Worm (Caenorhabditis elegans) whole organism, L4 larva: Measurements from ENCODE around the gene nrfl-1.

ENCODE experiments used
- T20F7.1 ChIP-seq: fragments of 200-800 bp; sonication (Bioruptor generic); optimal IDR thresholded peaks from 2 replicates; lab custom pipeline; 2018; ENCODE audit warnings: mild to moderate bottlenecking, missing genetic modification characterization, missing compliant biosample characterization
- Y75B8A.6 ChIP-seq: fragments of 200-800 bp; sonication (Bioruptor generic); IDR thresholded peaks from 2 replicates; pipeline ENCODE4 v1.3.6; 2022; ENCODE audit warnings: missing genetic modification reagents, missing genetic modification characterization, missing compliant biosample characterization
- ZK546.5 ChIP-seq, 2 experiments: sonication (generic microtip); optimal IDR thresholded peaks; 2 replicates each; lab custom pipeline; 2017; ENCODE audit warnings: missing biosample characterization in 2 of 2, missing genetic modification characterization in 2 of 2
- aha-1 ChIP-seq: fragments of 150-350 bp; peaks from one replicate; lab custom pipeline; 2014; ENCODE audit warnings: missing biosample characterization, missing genetic modification characterization
- arid-1 ChIP-seq: fragments of 200-800 bp; sonication (Bioruptor generic); conservative IDR thresholded peaks from 2 replicates; pipeline ENCODE4 v1.3.6; 2022; ENCODE audit warnings: missing genetic modification reagents, missing genetic modification characterization, missing compliant biosample characterization
- attf-4 ChIP-seq: sonication (generic microtip); optimal IDR thresholded peaks from 3 replicates; lab custom pipeline; 2017; ENCODE audit warnings: missing biosample characterization, missing genetic modification characterization
- ces-1 ChIP-seq: fragments of 150-350 bp; sonication (generic microtip); optimal IDR thresholded peaks from 4 replicates; lab custom pipeline; 2014; ENCODE audit warnings: missing biosample characterization, missing genetic modification reagents, missing genetic modification characterization
- cey-2 ChIP-seq: sonication (generic microtip); optimal IDR thresholded peaks from 3 replicates; lab custom pipeline; 2017; ENCODE audit warnings: missing genetic modification characterization, mild to moderate bottlenecking, missing compliant biosample characterization, antibody characterized with exemption, borderline replicate concordance; ENCODE audit not compliant: insufficient read depth
- ctbp-1 ChIP-seq: fragments of 200-800 bp; sonication (Bioruptor generic); IDR thresholded peaks from 2 replicates; pipeline ENCODE4 v1.3.6; 2022; ENCODE audit warnings: missing genetic modification reagents, missing genetic modification characterization, missing compliant biosample characterization
- daf-16 ChIP-seq, 3 experiments: sonication (generic microtip); optimal IDR thresholded peaks; 2 replicates each; lab custom pipeline; 2016 to 2017; ENCODE audit warnings: missing genetic modification characterization in 3 of 3, missing genetic modification reagents in 3 of 3, mild to moderate bottlenecking in 2 of 3, missing compliant biosample characterization in 2 of 3, missing biosample characterization in 1 of 3, moderate library complexity in 1 of 3
- daf-19 ChIP-seq: fragments of 200-800 bp; sonication (Bioruptor generic); conservative IDR thresholded peaks from 2 replicates; pipeline ENCODE4 v1.3.6; 2022; ENCODE audit warnings: missing genetic modification characterization, missing compliant biosample characterization
- dmd-8 ChIP-seq: fragments of 200-800 bp; sonication (Bioruptor generic); IDR thresholded peaks from 2 replicates; pipeline ENCODE4 v1.3.6; 2022; ENCODE audit warnings: missing genetic modification characterization, missing compliant biosample characterization
- dpl-1 ChIP-seq: fragments of 150-350 bp; optimal IDR thresholded peaks from 2 replicates; lab custom pipeline; 2014; ENCODE audit warnings: missing biosample characterization, missing genetic modification reagents, missing genetic modification characterization
- duxl-1 ChIP-seq: sonication (generic microtip); optimal IDR thresholded peaks from 2 replicates; lab custom pipeline; 2016; ENCODE audit warnings: mild to moderate bottlenecking, missing genetic modification characterization, moderate library complexity, missing compliant biosample characterization; ENCODE audit not compliant: poor library complexity
- dve-1 ChIP-seq: sonication (generic microtip); optimal IDR thresholded peaks from 2 replicates; lab custom pipeline; 2017; ENCODE audit warnings: antibody characterized with exemption, mild to moderate bottlenecking, missing genetic modification characterization, missing compliant biosample characterization; ENCODE audit not compliant: insufficient read depth
- egl-27 ChIP-seq: sonication (generic microtip); optimal IDR thresholded peaks from 3 replicates; lab custom pipeline; 2017; ENCODE audit warnings: missing biosample characterization, missing genetic modification reagents, missing genetic modification characterization
- fkh-10 ChIP-seq: fragments of 150-350 bp; optimal IDR thresholded peaks from 2 replicates; lab custom pipeline; 2014; ENCODE audit warnings: missing biosample characterization, missing genetic modification reagents, missing genetic modification characterization
- fos-1 ChIP-seq: fragments of 150-350 bp; optimal IDR thresholded peaks from 2 replicates; lab custom pipeline; 2014; ENCODE audit warnings: missing biosample characterization, missing genetic modification characterization
- hlh-30 ChIP-seq: sonication (generic microtip); optimal IDR thresholded peaks from 2 replicates; lab custom pipeline; 2017; ENCODE audit warnings: antibody characterized with exemption, mild to moderate bottlenecking, missing genetic modification characterization, missing compliant biosample characterization; ENCODE audit not compliant: insufficient read depth
- lin-29 ChIP-seq: fragments of 200-800 bp; sonication (Bioruptor generic); IDR thresholded peaks from 2 replicates; pipeline ENCODE4 v1.3.6; 2022; ENCODE audit warnings: missing genetic modification reagents, missing genetic modification characterization, missing compliant biosample characterization
- lin-39 ChIP-seq: fragments of 150-350 bp; optimal IDR thresholded peaks from 2 replicates; lab custom pipeline; 2014; ENCODE audit warnings: missing biosample characterization, missing genetic modification reagents, missing genetic modification characterization
- lsy-2 ChIP-seq, 2 experiments: fragments of 150-350 bp in 1 of 2; sonication (generic microtip) in 1 of 2; optimal IDR thresholded peaks; 2 replicates each; lab custom pipeline; 2014 to 2017; ENCODE audit warnings: missing biosample characterization in 2 of 2, missing genetic modification characterization in 2 of 2
- mep-1 ChIP-seq: fragments of 150-350 bp; sonication (generic microtip); optimal IDR thresholded peaks from 3 replicates; lab custom pipeline; 2014; ENCODE audit warnings: missing biosample characterization, missing genetic modification characterization
- nhr-102 ChIP-seq: sonication (generic microtip); optimal IDR thresholded peaks from 2 replicates; lab custom pipeline; 2016; ENCODE audit warnings: mild to moderate bottlenecking, missing genetic modification characterization, moderate library complexity, missing compliant biosample characterization
- nhr-28 ChIP-seq: fragments of 150-350 bp; optimal IDR thresholded peaks from 2 replicates; lab custom pipeline; 2014; ENCODE audit warnings: missing biosample characterization, missing genetic modification characterization
- nhr-41 ChIP-seq: fragments of 200-800 bp; sonication (Bioruptor generic); IDR thresholded peaks from 2 replicates; pipeline ENCODE4 v1.3.6; 2022; ENCODE audit warnings: missing genetic modification reagents, missing genetic modification characterization, missing compliant biosample characterization
- nhr-48 ChIP-seq: sonication (generic microtip); optimal IDR thresholded peaks from 2 replicates; lab custom pipeline; 2016; ENCODE audit warnings: mild to moderate bottlenecking, missing genetic modification characterization, missing compliant biosample characterization
- nhr-77 ChIP-seq: fragments of 150-350 bp; optimal IDR thresholded peaks from 2 replicates; lab custom pipeline; 2014; ENCODE audit warnings: missing biosample characterization, missing genetic modification characterization
- pha-4 ChIP-seq, 2 experiments: fragments of 150-350 bp in 1 of 2; fragments of 200-800 bp in 1 of 2; sonication (Bioruptor generic) in 1 of 2; IDR thresholded peaks in 1 of 2; optimal IDR thresholded peaks in 1 of 2; 2 replicates each; pipeline versions ENCODE4 v1.3.6 to Lab custom; 2014 to 2022; ENCODE audit warnings: missing genetic modification characterization in 2 of 2, missing genetic modification reagents in 2 of 2, missing biosample characterization in 1 of 2, missing compliant biosample characterization in 1 of 2
- php-3 ChIP-seq: fragments of 200-800 bp; sonication (Bioruptor generic); IDR thresholded peaks from 2 replicates; pipeline ENCODE4 v1.3.6; 2022; ENCODE audit warnings: missing genetic modification reagents, missing genetic modification characterization, missing compliant biosample characterization
- pqm-1 ChIP-seq: sonication (generic microtip); optimal IDR thresholded peaks from 2 replicates; lab custom pipeline; 2017; ENCODE audit warnings: missing biosample characterization, missing genetic modification characterization
- skn-1 ChIP-seq: fragments of 150-350 bp; optimal IDR thresholded peaks from 2 replicates; lab custom pipeline; 2014; ENCODE audit warnings: missing biosample characterization, missing genetic modification characterization
- spr-1 ChIP-seq: sonication (generic microtip); optimal IDR thresholded peaks from 2 replicates; lab custom pipeline; 2016; ENCODE audit warnings: mild to moderate bottlenecking, missing genetic modification characterization, missing compliant biosample characterization
- tag-97 ChIP-seq: fragments of 200-800 bp; sonication (Bioruptor generic); IDR thresholded peaks from 2 replicates; pipeline ENCODE4 v1.3.6; 2022; ENCODE audit warnings: missing genetic modification characterization, missing compliant biosample characterization
- unc-62 ChIP-seq, 3 experiments: fragments of 150-350 bp in 1 of 3; sonication (generic microtip); optimal IDR thresholded peaks in 2 of 3; peaks in 1 of 3; 1 replicate in 1 of 3; 2 replicates in 2 of 3; lab custom pipeline; 2014 to 2017; ENCODE audit warnings: missing biosample characterization in 3 of 3, missing genetic modification characterization in 3 of 3, missing genetic modification reagents in 3 of 3, missing genotype in 1 of 3
- zag-1 ChIP-seq: fragments of 150-350 bp; optimal IDR thresholded peaks from 2 replicates; lab custom pipeline; 2014; ENCODE audit warnings: missing biosample characterization, missing genetic modification characterization

nrfl-1 gene

ce11 chrIV:9080201-9080600, 38.7 kb upstream of the nrfl-1 start (continued):
- no peak for TF ChIP-seq spr-1
- TF ChIP-seq dpl-1: no peak
- no peak for TF ChIP-seq arid-1 (GFP tag; lab: Robert Waterston, UW)
- no peak for TF ChIP-seq dmd-8 (GFP tag; lab: Robert Waterston, UW)
- no peak for TF ChIP-seq pqm-1 (tag; lab: Kevin White, UChicago)
- no peak for TF ChIP-seq nhr-77

- no peak for TF ChIP-seq zag-1 (tag; lab: Kevin White, UChicago)
- TF ChIP-seq ctbp-1 (GFP tag; lab: Robert Waterston, UW): no peak
- no peak for TF ChIP-seq fos-1 (tag; lab: Kevin White, UChicago)
- no peak for TF ChIP-seq tag-97 (GFP tag; lab: Robert Waterston, UW)
- TF ChIP-seq daf-19 (GFP tag; lab: Robert Waterston, UW): no peak
- no peak for TF ChIP-seq nhr-102 (tag; lab: Kevin White, UChicago)
- TF ChIP-seq ZK546.5 (tag; optimal IDR thresholded peaks at IDR 0.05; lab: Kevin White, UChicago): no peak
- no peak for TF ChIP-seq egl-27 (tag; lab: Kevin White, UChicago)
- no peak for TF ChIP-seq hlh-30 (tag; lab: Kevin White, UChicago)
- TF ChIP-seq cey-2 (tag; lab: Kevin White, UChicago): no peak
- TF ChIP-seq lin-39 (tag; lab: Kevin White, UChicago): no peak
- no peak for TF ChIP-seq nhr-48 (tag; lab: Kevin White, UChicago)
- TF ChIP-seq duxl-1 (tag; lab: Kevin White, UChicago): no peak
- no peak for TF ChIP-seq Y75B8A.6 (GFP tag; lab: Robert Waterston, UW)
- TF ChIP-seq pha-4 (GFP tag; IDR thresholded peaks at IDR 0.05; lab: Robert Waterston, UW): no peak
- TF ChIP-seq pha-4 (tag; optimal IDR thresholded peaks at IDR 0.05; lab: Kevin White, UChicago): no peak
- TF ChIP-seq attf-4: no peak
- TF ChIP-seq lin-29 (GFP tag; lab: Robert Waterston, UW): no peak
- TF ChIP-seq nhr-77: no peak
- no peak for TF ChIP-seq nhr-28 (tag; lab: Kevin White, UChicago)
- TF ChIP-seq, all 104 proteins: peak for 0
These were observed 36.8 kb upstream of the nrfl-1 start, which contains the start of gene twk-8 for ce11 chrIV:9082055-9082454. twk-8 (plus strand) TSS chrIV:9082355.

ce11 chrIV:9088294-9088693, 30.6 kb upstream of the nrfl-1 start, which contains the start of gene msa-1:
msa-1 (plus strand) TSS chrIV:9088594.
- TF ChIP-seq php-3 (GFP tag; lab: Robert Waterston, UW) (no peak), T20F7.1 (GFP tag; lab: Kevin White, UChicago) (no peak), spr-1 (no peak), attf-4 (no peak), cey-2 (tag; lab: Kevin White, UChicago) (no peak)

DNA sequence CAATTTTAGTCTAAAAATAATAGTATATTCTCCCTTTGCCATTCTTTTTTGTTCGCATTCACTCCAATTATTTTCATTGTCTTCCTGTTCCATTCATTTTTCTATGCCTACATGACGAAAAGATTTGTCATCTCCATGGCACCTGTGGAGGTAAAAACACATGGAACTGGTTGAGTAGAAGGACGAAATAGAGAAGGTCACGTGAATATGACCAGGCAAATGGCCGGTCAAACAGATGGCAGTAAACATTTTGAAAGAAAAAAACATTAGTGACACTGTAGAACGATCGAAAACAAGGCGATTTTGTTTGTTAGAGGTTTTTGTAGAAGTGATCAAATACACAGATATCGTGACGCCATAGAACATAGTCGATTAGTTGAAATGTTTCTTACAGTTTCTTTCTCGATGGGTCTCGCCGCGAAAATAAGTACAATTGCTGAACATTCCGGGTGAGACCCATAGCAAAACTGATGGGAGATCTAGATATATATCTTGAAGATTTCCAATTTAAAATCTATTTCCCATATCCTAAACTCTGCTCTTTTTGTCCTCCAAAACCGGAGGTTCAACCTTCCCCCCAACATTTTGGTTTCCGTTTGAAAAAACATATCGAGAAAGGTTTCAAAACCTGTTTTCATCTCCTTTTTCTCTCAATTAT, 28.2 kb upstream of the nrfl-1 start:
- TF ChIP-seq daf-16 (GFP tag; optimal IDR thresholded peaks at IDR 0.05; lab: Kevin White, UChicago) (no peak), daf-16 (tag; optimal IDR thresholded peaks at IDR 0.05; lab: Kevin White, UChicago) (no peak), hlh-30 (tag; lab: Kevin White, UChicago) (peak; percentile 60), unc-62 (GFP tag; optimal IDR thresholded peaks at IDR 0.05 in 1 of 2; lab: Kevin White, UChicago) (peak in 1 of 2 experiments; percentile 32), unc-62 (tag; optimal IDR thresholded peaks at IDR 0.05; lab: Kevin White, UChicago) (no peak)

ce11 chrIV:9092011-9092410, 26.9 kb upstream of the nrfl-1 start:
- peak; percentile 66 for TF ChIP-seq aha-1 (tag; lab: Kevin White, UChicago)
- peak; percentile 67; the same call in 1 of the 2 replicates for TF ChIP-seq ctbp-1 (GFP tag; lab: Robert Waterston, UW)
- TF ChIP-seq lsy-2 (tag; optimal IDR thresholded peaks at IDR 0.05; lab: Kevin White, UChicago): peak in 1 of 2 experiments; percentile 12
- TF ChIP-seq dve-1 (tag; lab: Kevin White, UChicago): no peak
- peak; percentile 93 for TF ChIP-seq ces-1 (GFP tag; lab: Kevin White, UChicago)
- no peak for TF ChIP-seq nhr-41 (GFP tag; lab: Robert Waterston, UW)
- peak; percentile 11 for TF ChIP-seq mep-1 (tag; lab: Kevin White, UChicago)
- peak; percentile 72 for TF ChIP-seq fkh-10 (GFP tag; lab: Kevin White, UChicago)
- no peak for TF ChIP-seq skn-1 (tag; lab: Kevin White, UChicago)
- TF ChIP-seq, all 104 proteins: peak for 6
